Fruit fly (Drosophila melanogaster): ENCODE data around the gene Hsp70Bc.
"Not testable (repeated sequence)": the region's sequence is repeated elsewhere in the genome, so short reads cannot be mapped to it uniquely, and the experiment has no call there.

The Hsp70Bc gene

DNA sequence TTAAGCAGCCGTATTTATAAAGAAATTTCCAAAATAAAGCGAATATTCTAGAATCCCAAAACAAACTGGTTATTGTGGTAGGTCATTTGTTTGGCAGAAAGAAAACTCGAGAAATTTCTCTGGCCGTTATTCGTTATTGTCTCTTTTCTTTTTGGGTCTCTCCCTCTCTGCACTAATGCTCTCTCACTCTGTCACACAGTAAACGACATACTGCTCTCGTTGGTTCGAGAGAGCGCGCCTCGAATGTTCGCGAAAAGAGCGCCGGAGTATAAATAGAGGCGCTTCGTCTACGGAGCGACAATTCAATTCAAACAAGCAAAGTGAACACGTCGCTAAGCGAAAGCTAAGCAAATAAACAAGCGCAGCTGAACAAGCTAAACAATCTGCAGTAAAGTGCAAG is at the start of gene Hsp70Bc:
TSS of gene Hsp70Bc (plus strand) at position 301 of the 400 bp plus-strand sequence.
- not testable (repeated sequence) for TF ChIP-seq noc (tag; optimal IDR thresholded peaks at IDR 0.05)

DNA sequence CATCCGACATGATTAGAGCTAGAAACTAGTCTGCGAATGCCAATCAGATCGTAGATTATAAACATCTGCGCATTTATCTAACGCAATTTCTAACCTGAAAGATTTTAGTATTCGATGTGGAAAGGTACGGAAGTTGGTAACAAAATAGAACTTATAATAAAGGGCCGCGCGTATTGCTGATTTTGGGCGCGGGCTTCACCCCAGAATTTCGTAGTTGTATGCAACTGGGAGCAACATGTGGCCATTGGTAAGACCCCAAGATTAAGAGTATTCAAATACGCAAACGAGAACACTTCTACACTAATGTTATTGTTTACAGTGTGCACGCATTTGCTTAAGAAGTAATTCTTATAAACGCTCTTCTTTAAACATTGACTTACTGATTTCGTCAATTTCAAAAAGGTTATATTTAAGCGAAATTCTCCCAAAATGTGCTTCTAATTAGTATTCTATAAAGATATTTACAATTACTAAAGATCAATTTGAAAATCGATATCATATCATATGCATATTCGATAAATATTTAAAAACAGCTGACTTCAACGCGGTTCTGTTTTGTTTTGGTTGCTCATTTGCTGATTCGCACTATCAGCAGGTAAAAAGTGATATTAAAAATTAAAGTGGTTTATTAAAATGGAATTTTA is 48.9 kb upstream of the Hsp70Bc start, which contains the start of the genes CG5961 and Polr3C:
TSS of gene CG5961 (minus strand) at position 416 of the 644 bp plus-strand sequence.
TSS of gene Polr3C (plus strand) at position 536 of the 644 bp plus-strand sequence.
- no peak for TF ChIP-seq noc (tag; optimal IDR thresholded peaks at IDR 0.05)

DNA sequence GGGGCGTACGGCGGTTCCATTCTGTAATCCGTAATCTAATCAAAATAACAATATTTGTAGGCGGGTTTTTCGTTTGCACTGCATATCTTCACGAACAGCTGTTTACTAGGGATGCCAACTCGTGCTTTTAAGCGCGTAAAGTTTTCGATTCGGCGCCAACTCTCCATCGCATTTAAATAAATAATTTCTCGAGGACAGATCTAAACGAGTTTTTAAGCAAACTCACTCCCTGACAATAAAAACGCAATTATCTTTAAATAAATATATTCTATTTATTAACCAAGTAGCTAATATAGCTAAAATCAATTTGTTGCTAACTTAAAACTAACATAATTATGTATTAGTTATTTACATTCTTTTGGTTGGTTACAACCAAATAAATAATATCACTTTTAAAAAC is 43.7 kb upstream of the Hsp70Bc start, which contains the start of gene CG5608:
TSS of gene CG5608 (minus strand) at position 101 of the 400 bp plus-strand sequence.
- TF ChIP-seq noc (tag; optimal IDR thresholded peaks at IDR 0.05): not testable (repeated sequence)

DNA sequence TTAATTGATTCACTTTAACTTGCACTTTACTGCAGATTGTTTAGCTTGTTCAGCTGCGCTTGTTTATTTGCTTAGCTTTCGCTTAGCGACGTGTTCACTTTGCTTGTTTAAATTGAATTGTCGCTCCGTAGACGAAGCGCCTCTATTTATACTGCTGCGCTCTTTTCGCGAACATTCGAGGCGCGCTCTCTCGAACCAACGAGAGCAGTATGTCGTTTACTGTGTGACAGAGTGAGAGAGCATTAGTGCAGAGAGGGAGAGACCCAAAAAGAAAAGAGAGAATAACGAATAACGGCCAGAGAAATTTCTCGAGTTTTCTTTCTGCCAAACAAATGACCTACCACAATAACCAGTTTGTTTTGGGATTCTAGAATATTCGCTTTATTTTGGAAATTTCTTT is 41.2 kb upstream of the Hsp70Bc start, which contains the start of gene Hsp70Ba:
TSS of gene Hsp70Ba (minus strand) at position 102 of the 400 bp plus-strand sequence.
- not testable (repeated sequence) for TF ChIP-seq noc (tag; optimal IDR thresholded peaks at IDR 0.05)

DNA sequence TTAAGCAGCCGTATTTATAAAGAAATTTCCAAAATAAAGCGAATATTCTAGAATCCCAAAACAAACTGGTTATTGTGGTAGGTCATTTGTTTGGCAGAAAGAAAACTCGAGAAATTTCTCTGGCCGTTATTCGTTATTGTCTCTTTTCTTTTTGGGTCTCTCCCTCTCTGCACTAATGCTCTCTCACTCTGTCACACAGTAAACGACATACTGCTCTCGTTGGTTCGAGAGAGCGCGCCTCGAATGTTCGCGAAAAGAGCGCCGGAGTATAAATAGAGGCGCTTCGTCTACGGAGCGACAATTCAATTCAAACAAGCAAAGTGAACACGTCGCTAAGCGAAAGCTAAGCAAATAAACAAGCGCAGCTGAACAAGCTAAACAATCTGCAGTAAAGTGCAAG is 6.7 kb upstream of the Hsp70Bc start, which contains the start of gene Hsp70Bbb:
TSS of gene Hsp70Bbb (plus strand) at position 301 of the 400 bp plus-strand sequence.
- TF ChIP-seq noc (tag; optimal IDR thresholded peaks at IDR 0.05): not testable (repeated sequence)

DNA sequence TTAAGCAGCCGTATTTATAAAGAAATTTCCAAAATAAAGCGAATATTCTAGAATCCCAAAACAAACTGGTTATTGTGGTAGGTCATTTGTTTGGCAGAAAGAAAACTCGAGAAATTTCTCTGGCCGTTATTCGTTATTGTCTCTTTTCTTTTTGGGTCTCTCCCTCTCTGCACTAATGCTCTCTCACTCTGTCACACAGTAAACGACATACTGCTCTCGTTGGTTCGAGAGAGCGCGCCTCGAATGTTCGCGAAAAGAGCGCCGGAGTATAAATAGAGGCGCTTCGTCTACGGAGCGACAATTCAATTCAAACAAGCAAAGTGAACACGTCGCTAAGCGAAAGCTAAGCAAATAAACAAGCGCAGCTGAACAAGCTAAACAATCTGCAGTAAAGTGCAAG is 3.4 kb upstream of the Hsp70Bc start, which contains the start of gene Hsp70Bb:
TSS of gene Hsp70Bb (plus strand) at position 301 of the 400 bp plus-strand sequence.
- not testable (repeated sequence) for TF ChIP-seq noc (tag; optimal IDR thresholded peaks at IDR 0.05)

DNA sequence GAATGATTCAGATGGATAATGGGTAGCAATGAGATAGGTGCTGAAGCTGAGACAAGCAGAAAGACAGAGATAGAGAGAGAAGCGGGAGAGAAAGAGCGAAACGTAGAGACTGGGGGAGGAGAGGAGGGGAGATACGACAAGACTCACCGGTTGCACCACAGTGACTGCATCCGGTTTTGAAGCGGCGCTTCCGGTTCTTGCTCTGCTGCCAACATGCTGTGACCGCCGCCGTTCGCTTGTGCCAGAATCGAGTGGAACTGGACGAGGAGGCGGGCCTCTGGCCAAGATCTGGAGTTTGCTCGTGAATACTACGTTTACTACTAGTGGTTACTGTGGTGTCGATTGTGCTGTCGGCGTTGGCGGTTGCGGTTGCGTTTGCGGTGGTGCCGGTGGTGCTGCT is 6.1 kb downstream of the Hsp70Bc start:
- TF ChIP-seq noc (tag; optimal IDR thresholded peaks at IDR 0.05): no peak

DNA sequence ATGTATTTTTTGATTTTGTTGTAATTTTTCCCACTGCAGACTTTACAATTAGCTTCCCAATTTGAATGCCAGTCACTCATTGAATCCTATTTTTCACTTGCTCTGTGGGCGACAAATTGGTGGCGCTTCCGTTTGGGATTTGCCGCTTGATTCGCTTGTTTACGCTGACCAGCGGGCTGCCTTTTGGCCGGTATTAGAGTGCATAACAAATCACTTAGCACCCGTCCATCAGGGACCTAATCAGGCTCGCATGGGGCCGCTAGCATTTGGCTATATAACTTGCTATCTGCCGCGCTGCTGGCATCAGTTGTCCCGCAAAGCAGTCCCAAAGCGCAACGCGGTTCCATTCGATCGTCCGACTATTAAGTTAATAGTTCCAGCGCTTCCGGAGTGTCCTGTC is 17.0 kb downstream of the Hsp70Bc start, which contains the start of gene Hug:
TSS of gene Hug (plus strand) at position 301 of the 400 bp plus-strand sequence.
- TF ChIP-seq noc (tag; optimal IDR thresholded peaks at IDR 0.05): no peak

DNA sequence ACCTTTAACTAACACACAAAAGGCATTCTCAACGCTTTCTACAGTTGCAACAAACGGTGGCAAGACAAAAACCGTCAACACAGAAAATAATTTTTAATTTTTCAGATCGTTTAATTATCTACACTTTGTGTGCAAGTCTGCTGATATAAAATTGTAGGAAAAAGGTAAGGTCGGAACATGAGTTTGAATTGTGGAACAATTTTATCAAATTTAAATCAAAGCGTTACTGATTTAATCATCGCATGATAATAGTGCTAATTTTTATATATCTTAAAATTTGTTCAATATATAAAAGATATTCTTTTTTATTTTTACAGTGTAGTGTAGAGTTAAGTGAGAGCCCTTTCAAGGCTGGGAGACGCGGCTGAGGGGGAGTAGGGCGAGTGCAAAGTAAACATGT is 34.1 kb downstream of the Hsp70Bc start:
- no peak for TF ChIP-seq noc (tag; optimal IDR thresholded peaks at IDR 0.05)

DNA sequence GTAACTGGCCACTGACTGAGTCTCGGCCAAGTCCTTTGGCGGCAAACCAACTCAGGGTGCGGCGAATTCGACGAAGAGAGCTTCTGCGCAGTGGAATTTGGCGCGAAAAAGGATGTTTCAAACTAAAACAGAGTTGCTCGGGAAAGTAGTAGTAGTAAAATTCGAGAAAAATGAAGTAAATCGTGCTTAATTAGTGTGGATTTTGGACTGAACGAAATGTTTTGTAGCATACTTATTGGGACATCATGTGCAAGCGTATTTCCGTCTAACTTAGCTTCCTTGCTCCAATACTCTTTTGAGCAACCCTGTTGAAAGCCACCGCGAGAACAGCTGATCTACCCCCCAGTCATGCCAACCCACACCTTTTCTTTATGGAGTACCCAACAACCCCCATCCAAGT is 39.4 kb downstream of the Hsp70Bc start, which contains the start of gene Octbeta3R:
TSS of gene Octbeta3R (minus strand) at position 1 of the 400 bp plus-strand sequence.
- no peak for TF ChIP-seq noc (tag; optimal IDR thresholded peaks at IDR 0.05)

Data from whole organism, larva.